Worm (Caenorhabditis elegans) whole organism, L4/young adult: ENCODE measurements around the gene ctl-3.

Experiments used
- W03F9.2 ChIP-seq: fragments of 150-350 bp; optimal IDR thresholded peaks from 2 replicates; lab custom pipeline; 2014; ENCODE audit warnings: missing biosample characterization, missing genetic modification characterization
- dao-5 ChIP-seq: sonication (generic microtip); optimal IDR thresholded peaks from 2 replicates; lab custom pipeline; 2016; ENCODE audit warnings: missing genotype, missing genetic modification characterization, moderate library complexity, missing compliant biosample characterization

- no peak for TF ChIP-seq W03F9.2
- TF ChIP-seq dao-5 (tag; lab: Kevin White, UChicago) = no peak
Observed at ce11 chrII:14321225-14321624, 10.6 kb upstream of the ctl-3 start.
